Fruit fly (Drosophila melanogaster) Kc167 (cell line): ENCODE measurements around the gene CG5355.

Experiments used
- Myc ChIP-seq: fragments of >200 bp; optimal IDR thresholded peaks from 2 replicates; lab custom pipeline; 2017; ENCODE audit warnings: missing external identifiers
- insv ChIP-seq: fragments of >200 bp; optimal IDR thresholded peaks from 3 replicates; lab custom pipeline; 2018; ENCODE audit warnings: missing external identifiers
- ttk ChIP-seq: sonication (Bioruptor generic); optimal IDR thresholded peaks from 2 replicates; lab custom pipeline; 2017; ENCODE audit warnings: missing external identifiers

DNA sequence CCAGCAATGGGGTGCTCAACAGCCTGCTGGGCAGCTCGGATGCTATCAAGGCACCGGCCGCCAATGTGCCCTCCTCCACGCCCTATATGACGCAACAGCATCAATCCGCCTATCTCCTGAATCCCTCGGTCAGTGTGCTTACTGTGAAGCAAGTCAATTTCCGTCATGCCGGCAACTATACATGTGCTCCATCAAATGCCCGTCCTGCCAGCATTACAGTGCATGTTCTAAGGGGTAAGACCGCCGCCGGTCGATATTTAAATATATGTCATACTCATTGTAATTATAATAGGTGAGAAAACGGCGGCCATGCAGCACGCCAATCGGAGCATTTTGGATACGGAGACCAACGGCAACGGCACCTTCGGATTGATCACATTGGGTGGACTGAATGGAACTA lies 34.6 kb downstream of the CG5355 start:
- TF ChIP-seq insv (lab: Kevin White, UChicago) (no peak), ttk (lab: Kevin White, UChicago) (no peak), Myc (lab: Kevin White, UChicago) (no peak)
